Worm (Caenorhabditis elegans) whole organism, early embryonic: ENCODE results near the gene F46C5.6.

Experiments used
- F13C5.2 ChIP-seq: sonication (generic microtip); optimal IDR thresholded peaks from 2 replicates; lab custom pipeline; 2017; ENCODE audit warnings: mild to moderate bottlenecking, missing genetic modification characterization, inconsistent platforms, missing compliant biosample characterization
- aly-1 ChIP-seq: sonication (generic microtip); optimal IDR thresholded peaks from 2 replicates; lab custom pipeline; 2016; ENCODE audit warnings: missing genetic modification characterization, missing compliant biosample characterization
- ama-1 ChIP-seq: fragments of 150-350 bp; optimal IDR thresholded peaks from 2 replicates; lab custom pipeline; 2014
- ceh-13 ChIP-seq: fragments of 200-800 bp; sonication (Bioruptor generic); optimal IDR thresholded peaks from 2 replicates; lab custom pipeline; 2018; ENCODE audit warnings: mild to moderate bottlenecking, missing genetic modification characterization, missing compliant biosample characterization
- flt-1 ChIP-seq: fragments of 200-800 bp; sonication (Bioruptor generic); IDR thresholded peaks from 2 replicates; pipeline ENCODE4 v1.3.6; 2022; ENCODE audit warnings: missing genetic modification characterization, missing compliant biosample characterization
- tbx-11 ChIP-seq: fragments of 200-800 bp; sonication (Bioruptor generic); IDR thresholded peaks from 2 replicates; pipeline ENCODE4 v1.3.6; 2022; ENCODE audit warnings: missing genetic modification characterization, missing compliant biosample characterization

DNA sequence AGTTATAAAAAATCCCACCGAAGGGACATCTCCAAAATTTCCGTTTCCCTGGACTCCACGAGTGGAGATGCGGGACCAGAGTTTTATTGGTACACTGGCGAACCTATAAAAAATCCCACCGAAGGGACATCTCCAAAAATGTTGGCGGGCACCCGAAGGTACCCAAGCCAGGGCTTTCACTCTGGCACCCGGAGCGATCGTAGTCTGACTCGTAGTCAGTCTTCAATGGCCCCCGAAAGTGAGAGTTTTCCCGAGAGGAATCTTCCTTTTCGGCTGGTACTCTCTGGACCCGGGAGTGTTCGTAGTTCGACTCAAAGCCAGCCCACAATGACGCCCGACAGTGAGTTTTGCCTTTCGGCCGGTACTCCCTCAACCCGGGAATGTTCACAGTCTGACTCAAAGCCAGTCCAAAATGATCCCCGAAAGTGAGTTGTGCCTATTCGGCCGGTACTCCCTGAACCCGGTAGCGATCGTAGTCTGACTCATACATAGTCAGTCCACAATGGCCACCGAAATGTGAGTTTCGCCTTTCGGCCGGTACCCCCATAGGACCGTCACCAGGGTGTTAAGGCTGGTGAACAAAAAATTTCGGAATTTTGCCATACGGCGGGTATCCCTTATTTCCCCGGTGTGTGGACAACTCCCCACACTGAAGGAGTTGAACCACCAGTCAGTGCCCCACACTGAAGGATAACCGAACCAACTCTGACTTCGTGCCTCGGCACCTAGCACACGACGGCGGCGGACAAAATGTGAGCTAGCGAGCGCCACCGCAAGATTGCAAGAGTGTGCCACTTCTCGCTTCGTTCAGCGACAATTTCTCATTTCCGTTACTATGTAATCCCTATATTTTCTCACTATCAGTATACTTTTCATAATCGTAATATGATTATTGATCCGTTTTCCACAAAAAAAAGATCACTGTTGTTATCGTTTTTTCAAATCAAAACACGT is 33.0 kb upstream of the F46C5.6 start:
- TF ChIP-seq ceh-13 (GFP tag; lab: Kevin White, UChicago) (no peak), flt-1 (GFP tag; lab: Robert Waterston, UW) (no peak), ama-1 (lab: Kevin White, UChicago) (no peak), aly-1 (tag; lab: Kevin White, UChicago) (no peak), F13C5.2 (no peak), tbx-11 (GFP tag; lab: Robert Waterston, UW) (no peak)
